Fruit fly (Drosophila melanogaster): Measurements from ENCODE around the gene Son.
A peak's percentile ranks its signal among the peaks of the same experiment; 100 is the strongest.

DNA sequence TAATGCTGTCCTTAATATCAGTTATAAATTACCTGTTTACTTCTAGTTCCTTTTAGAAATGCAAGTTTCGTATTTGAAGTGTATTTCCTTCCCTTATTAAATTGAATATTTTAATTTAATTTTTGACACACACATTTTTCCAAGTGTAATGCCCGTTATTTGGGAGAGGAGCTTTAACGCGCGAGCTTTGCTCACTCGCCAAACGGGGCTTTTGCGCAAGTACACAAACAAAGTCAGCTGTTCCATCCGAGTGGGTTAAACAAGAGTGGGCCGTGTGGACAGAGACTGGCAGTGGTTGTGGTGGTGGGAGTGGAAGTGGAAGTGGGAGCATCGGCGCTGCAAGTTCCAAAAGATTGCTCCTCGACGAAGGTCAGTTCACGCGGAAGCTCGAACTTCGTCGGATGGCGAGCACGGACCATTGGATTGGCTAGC lies 3.3 kb downstream of the Son start, which contains the start of gene CG8301:
- TF ChIP-seq CG9948 (tag; optimal IDR thresholded peaks at IDR 0.05) (no peak), CG32121 (GFP tag; IDR thresholded peaks at IDR 0.05) (peak; percentile 55; the same call in 1 of the 2 replicates), Snoo (tag; optimal IDR thresholded peaks at IDR 0.05) (peak; percentile 8), gl (tag; optimal IDR thresholded peaks at IDR 0.05) (no peak), CG4496 (GFP tag; IDR thresholded peaks at IDR 0.05) (peak; percentile 24; the same call in 1 of the 3 replicates)
